Fruit fly (Drosophila melanogaster) whole organism, embryonic: ENCODE measurements around the gene Nct.

Experiments
- BEAF-32 ChIP-seq: fragments of 200-800 bp; sonication (Bioruptor generic); optimal IDR thresholded peaks from 3 replicates; lab custom pipeline; 2017; ENCODE audit warnings: missing biosample characterization, missing genetic modification characterization, mild to moderate bottlenecking, moderate library complexity, missing genetic modification reagents
- CG10267 ChIP-seq: fragments of 200-800 bp; sonication (Bioruptor generic); optimal IDR thresholded peaks from 2 replicates; lab custom pipeline; 2018; ENCODE audit warnings: missing biosample characterization, mild to moderate bottlenecking, missing genetic modification characterization, moderate library complexity
- CG10543 ChIP-seq: fragments of 200-800 bp; sonication (Bioruptor generic); optimal IDR thresholded peaks from 3 replicates; lab custom pipeline; 2017; ENCODE audit warnings: missing biosample characterization, mild to moderate bottlenecking, missing genetic modification characterization, moderate library complexity
- CG10565 ChIP-seq: fragments of 200-800 bp; sonication (Bioruptor generic); optimal IDR thresholded peaks from 3 replicates; lab custom pipeline; 2016; ENCODE audit warnings: missing biosample characterization, mild to moderate bottlenecking, missing genetic modification characterization
- CG12104 ChIP-seq: fragments of 200-800 bp; sonication (Bioruptor generic); optimal IDR thresholded peaks from 3 replicates; lab custom pipeline; 2016; ENCODE audit warnings: missing biosample characterization, missing genetic modification characterization
- CG12391 ChIP-seq: fragments of 200-800 bp; sonication (Bioruptor generic); optimal IDR thresholded peaks from 3 replicates; lab custom pipeline; 2018; ENCODE audit warnings: missing biosample characterization, mild to moderate bottlenecking, missing genetic modification characterization, moderate library complexity
- CG13287 ChIP-seq: fragments of 200-800 bp; sonication (Bioruptor generic); IDR thresholded peaks from 2 replicates; pipeline ENCODE4 v1.3.6; 2022; ENCODE audit warnings: missing biosample characterization, missing genetic modification characterization; ENCODE audit not compliant: partially characterized antibody
- CG14710 ChIP-seq: fragments of 200-800 bp; sonication (Bioruptor generic); optimal IDR thresholded peaks from 3 replicates; lab custom pipeline; 2019; ENCODE audit warnings: missing biosample characterization, mild to moderate bottlenecking, missing genetic modification characterization, moderate library complexity
- CG15514 ChIP-seq: fragments of 200-800 bp; sonication (Bioruptor generic); optimal IDR thresholded peaks from 3 replicates; lab custom pipeline; 2017; ENCODE audit warnings: missing biosample characterization, missing genetic modification characterization, mild to moderate bottlenecking, moderate library complexity, missing genetic modification reagents
- CG16813 ChIP-seq: fragments of 200-800 bp; sonication (Bioruptor generic); IDR thresholded peaks from 3 replicates; pipeline ENCODE4 v1.3.6; 2022; ENCODE audit warnings: missing biosample characterization, missing genetic modification characterization; ENCODE audit not compliant: partially characterized antibody
- CG17829 ChIP-seq: fragments of 200-800 bp; optimal IDR thresholded peaks from 2 replicates; lab custom pipeline; 2019; ENCODE audit warnings: missing biosample characterization, mild to moderate bottlenecking, missing genetic modification characterization, moderate library complexity
- CG2116 ChIP-seq: fragments of 200-800 bp; sonication (Bioruptor generic); optimal IDR thresholded peaks from 3 replicates; lab custom pipeline; 2018; ENCODE audit warnings: missing biosample characterization, mild to moderate bottlenecking, missing genetic modification characterization
- CG2120 ChIP-seq: fragments of 200-800 bp; sonication (Bioruptor generic); optimal IDR thresholded peaks from 3 replicates; lab custom pipeline; 2016; ENCODE audit warnings: missing biosample characterization, missing genetic modification characterization
- CG2889 ChIP-seq: fragments of 200-800 bp; sonication (Bioruptor generic); IDR thresholded peaks from 3 replicates; pipeline ENCODE4 v1.3.6; 2022; ENCODE audit warnings: missing biosample characterization, missing genetic modification characterization
- CG30403 ChIP-seq: fragments of 200-800 bp; sonication (Bioruptor generic); optimal IDR thresholded peaks from 3 replicates; lab custom pipeline; 2016; ENCODE audit warnings: missing biosample characterization, missing genetic modification characterization
- CG3163 ChIP-seq: fragments of 200-800 bp; sonication (Bioruptor generic); optimal IDR thresholded peaks from 3 replicates; lab custom pipeline; 2016; ENCODE audit warnings: missing biosample characterization, missing genetic modification characterization
- CG32772 ChIP-seq: fragments of 200-800 bp; sonication (Bioruptor generic); IDR thresholded peaks from 2 replicates; pipeline ENCODE4 v1.3.6; 2022; ENCODE audit warnings: missing biosample characterization, missing genetic modification characterization
- CG33213 ChIP-seq: fragments of 200-800 bp; sonication (Bioruptor generic); optimal IDR thresholded peaks from 3 replicates; lab custom pipeline; 2016; ENCODE audit warnings: missing biosample characterization, missing genetic modification characterization
- CG34224 ChIP-seq: fragments of 200-800 bp; sonication (Bioruptor generic); IDR thresholded peaks from 3 replicates; pipeline ENCODE4 v1.3.6; 2022; ENCODE audit warnings: missing biosample characterization, missing genetic modification characterization; ENCODE audit not compliant: partially characterized antibody
- CG3847 ChIP-seq: fragments of 200-800 bp; sonication (Bioruptor generic); IDR thresholded peaks from 2 replicates; pipeline ENCODE4 v1.3.6; 2022; ENCODE audit warnings: missing biosample characterization, missing genetic modification characterization
- CG4617 ChIP-seq: fragments of 200-800 bp; sonication (Bioruptor generic); optimal IDR thresholded peaks from 3 replicates; lab custom pipeline; 2016; ENCODE audit warnings: missing biosample characterization, missing genetic modification characterization, borderline replicate concordance
- CG9797 ChIP-seq: fragments of 200-800 bp; sonication (Bioruptor generic); optimal IDR thresholded peaks from 3 replicates; lab custom pipeline; 2018; ENCODE audit warnings: missing biosample characterization, mild to moderate bottlenecking, missing genetic modification characterization
- CHES-1-like ChIP-seq: fragments of 200-800 bp; sonication (Bioruptor generic); optimal IDR thresholded peaks from 2 replicates; lab custom pipeline; 2016; ENCODE audit warnings: missing biosample characterization, missing genetic modification characterization
- Dip3 ChIP-seq: fragments of 200-800 bp; sonication (Bioruptor generic); optimal IDR thresholded peaks from 3 replicates; lab custom pipeline; 2016; ENCODE audit warnings: missing biosample characterization, missing genetic modification characterization
- Dll ChIP-seq: fragments of 200-800 bp; sonication (Bioruptor generic); IDR thresholded peaks from 4 replicates; pipeline ENCODE4 v1.3.6; 2022; ENCODE audit warnings: missing biosample characterization, missing genetic modification characterization; ENCODE audit not compliant: partially characterized antibody
- Dp ChIP-seq: fragments of 200-800 bp; sonication (Bioruptor generic); optimal IDR thresholded peaks from 2 replicates; lab custom pipeline; 2018; ENCODE audit warnings: missing biosample characterization, mild to moderate bottlenecking, missing genetic modification characterization, moderate library complexity
- E2f2 ChIP-seq: fragments of 200-800 bp; sonication (Bioruptor generic); IDR thresholded peaks from 2 replicates; pipeline ENCODE4 v1.3.6; 2022; ENCODE audit warnings: missing biosample characterization, missing genetic modification characterization
- HLH4C ChIP-seq: fragments of 200-800 bp; sonication (Bioruptor generic); IDR thresholded peaks from 3 replicates; pipeline ENCODE4 v1.3.6; 2022; ENCODE audit warnings: missing biosample characterization, missing genetic modification characterization; ENCODE audit not compliant: partially characterized antibody
- HmgD ChIP-seq: fragments of 200-800 bp; sonication (Bioruptor generic); optimal IDR thresholded peaks from 3 replicates; lab custom pipeline; 2016; ENCODE audit warnings: missing biosample characterization, missing genetic modification characterization
- MBD-R2 ChIP-seq: fragments of 200-800 bp; sonication (Bioruptor generic); IDR thresholded peaks from 2 replicates; pipeline ENCODE4 v1.3.6; 2022; ENCODE audit warnings: missing biosample characterization, missing genetic modification characterization
- MESR4 ChIP-seq: fragments of 200-800 bp; sonication (Bioruptor generic); optimal IDR thresholded peaks from 2 replicates; lab custom pipeline; 2018; ENCODE audit warnings: missing biosample characterization, mild to moderate bottlenecking, missing genetic modification characterization, moderate library complexity
- NFAT ChIP-seq: fragments of 200-800 bp; sonication (Bioruptor generic); IDR thresholded peaks from 2 replicates; pipeline ENCODE4 v1.3.6; 2022; ENCODE audit warnings: missing biosample characterization, missing genetic modification characterization
- Scr ChIP-seq: fragments of 200-800 bp; sonication (Bioruptor generic); IDR thresholded peaks from 2 replicates; pipeline ENCODE4 v1.3.6; 2022; ENCODE audit warnings: missing biosample characterization, missing genetic modification characterization; ENCODE audit not compliant: partially characterized antibody
- Stat92E ChIP-seq, 3 experiments: fragments of >200 bp in 2 of 3; fragments of 200-800 bp in 1 of 3; sonication (Bioruptor generic) in 1 of 3; optimal IDR thresholded peaks; 2 replicates each; lab custom pipeline; 2017 to 2019; ENCODE audit warnings: missing biosample characterization in 3 of 3, missing genetic modification characterization in 3 of 3, mild to moderate bottlenecking in 1 of 3, moderate library complexity in 1 of 3
- YL-1 ChIP-seq: fragments of 200-800 bp; sonication (Bioruptor generic); optimal IDR thresholded peaks from 3 replicates; lab custom pipeline; 2017; ENCODE audit warnings: missing biosample characterization, mild to moderate bottlenecking, missing genetic modification characterization
- amos ChIP-seq: fragments of 200-800 bp; sonication (Bioruptor generic); IDR thresholded peaks from 2 replicates; pipeline ENCODE4 v1.3.6; 2022; ENCODE audit warnings: missing biosample characterization, missing genetic modification characterization; ENCODE audit not compliant: partially characterized antibody
- bab2 ChIP-seq: fragments of 200-800 bp; sonication (Bioruptor generic); optimal IDR thresholded peaks from 2 replicates; lab custom pipeline; 2016; ENCODE audit warnings: missing biosample characterization, missing genetic modification characterization
- bbx ChIP-seq: fragments of 200-800 bp; sonication (Bioruptor generic); IDR thresholded peaks from 2 replicates; pipeline ENCODE4 v1.3.6; 2022; ENCODE audit warnings: missing biosample characterization, missing genetic modification characterization; ENCODE audit not compliant: partially characterized antibody
- chif ChIP-seq, 2 experiments: fragments of 200-800 bp; sonication (Bioruptor generic); optimal IDR thresholded peaks; 3 replicates each; lab custom pipeline; 2016; ENCODE audit warnings: missing biosample characterization in 2 of 2, missing genetic modification characterization in 2 of 2
- dpn ChIP-seq, 2 experiments: fragments of 200-800 bp; sonication (Bioruptor generic); optimal IDR thresholded peaks; 3 replicates each; lab custom pipeline; 2016; ENCODE audit warnings: missing biosample characterization in 2 of 2, missing genetic modification characterization in 2 of 2
- ftz-f1 ChIP-seq: fragments of 200-800 bp; sonication (Bioruptor generic); optimal IDR thresholded peaks from 2 replicates; lab custom pipeline; 2016; ENCODE audit warnings: missing biosample characterization, missing genetic modification characterization
- gfzf ChIP-seq: fragments of 200-800 bp; sonication (Bioruptor generic); optimal IDR thresholded peaks from 2 replicates; lab custom pipeline; 2016; ENCODE audit warnings: missing biosample characterization, mild to moderate bottlenecking, missing genetic modification characterization, moderate library complexity
- hbn ChIP-seq: fragments of 200-800 bp; sonication (Bioruptor generic); IDR thresholded peaks from 2 replicates; pipeline ENCODE4 v1.3.6; 2022; ENCODE audit warnings: missing biosample characterization, missing genetic modification characterization; ENCODE audit not compliant: partially characterized antibody
- kay ChIP-seq: fragments of 200-800 bp; sonication (Bioruptor generic); optimal IDR thresholded peaks from 2 replicates; lab custom pipeline; 2016; ENCODE audit warnings: missing biosample characterization, missing genetic modification characterization
- lab ChIP-seq: fragments of 200-800 bp; sonication (Bioruptor generic); optimal IDR thresholded peaks from 3 replicates; lab custom pipeline; 2017; ENCODE audit warnings: missing biosample characterization, missing genetic modification characterization, mild to moderate bottlenecking, moderate library complexity, missing genetic modification reagents
- pho ChIP-seq: fragments of 200-800 bp; sonication (Bioruptor generic); optimal IDR thresholded peaks from 2 replicates; lab custom pipeline; 2016; ENCODE audit warnings: missing biosample characterization, missing genetic modification characterization
- pzg ChIP-seq: fragments of 200-800 bp; sonication (Bioruptor generic); optimal IDR thresholded peaks from 3 replicates; lab custom pipeline; 2018; ENCODE audit warnings: missing biosample characterization, mild to moderate bottlenecking, missing genetic modification characterization, moderate library complexity
- schlank ChIP-seq: fragments of 200-800 bp; sonication (Bioruptor generic); optimal IDR thresholded peaks from 2 replicates; lab custom pipeline; 2018; ENCODE audit warnings: missing biosample characterization, mild to moderate bottlenecking, missing genetic modification characterization
- trem ChIP-seq: fragments of 200-800 bp; optimal IDR thresholded peaks from 3 replicates; lab custom pipeline; 2019; ENCODE audit warnings: missing biosample characterization, mild to moderate bottlenecking, missing genetic modification characterization, moderate library complexity

The Nct gene

dm6 chr3R:24851429-24851828 is at the start of gene Nct:
TSS of gene Nct (plus strand) at chr3R:24851601.
- peak; percentile 75 for TF ChIP-seq gfzf (GFP tag; lab: Kevin White, UChicago)
- 0 out of 2 replicates have a peak, but pooled peaks have one; percentile 11 for TF ChIP-seq bbx
- peak; percentile 68 for TF ChIP-seq MESR4
- peak; percentile 72 for TF ChIP-seq CG9797 (GFP tag; lab: Kevin White, UChicago)
- TF ChIP-seq Scr (GFP tag; lab: Robert Waterston, UW): peak; percentile 25; the same call in 1 of the 2 replicates
- peak; percentile 60 for TF ChIP-seq Dp (GFP tag; lab: Kevin White, UChicago)
- TF ChIP-seq MBD-R2 (GFP tag; lab: Robert Waterston, UW): peak; percentile 71; the same call in 1 of the 2 replicates
- peak; percentile 17 for TF ChIP-seq CG10267
- TF ChIP-seq trem (tag; lab: Kevin White, UChicago): peak; percentile 18
- TF ChIP-seq CG14710 (tag; lab: Kevin White, UChicago): peak; percentile 38
- TF ChIP-seq dpn (GFP tag; optimal IDR thresholded peaks at IDR 0.05; lab: Kevin White, UChicago): no peak
- TF ChIP-seq kay: peak; percentile 1
- TF ChIP-seq Dll (GFP tag; lab: Robert Waterston, UW): 0 out of 4 replicates have a peak, but pooled peaks have one; percentile 15
- TF ChIP-seq ftz-f1 (GFP tag; lab: Kevin White, UChicago): peak; percentile 0
- TF ChIP-seq CG33213: no peak
- peak; percentile 72 for TF ChIP-seq E2f2
- no peak for TF ChIP-seq HmgD (GFP tag; lab: Kevin White, UChicago)
- peak; percentile 43 for TF ChIP-seq YL-1 (GFP tag; lab: Kevin White, UChicago)
- TF ChIP-seq CG13287 (GFP tag; lab: Robert Waterston, UW): peak; percentile 35; the same call in 1 of the 2 replicates
- peak; percentile 51 for TF ChIP-seq CG4617
- TF ChIP-seq CG2116: peak; percentile 7
- peak in 1 of 3 experiments; percentile 22 for TF ChIP-seq Stat92E (GFP tag; optimal IDR thresholded peaks at IDR 0.05; lab: Kevin White, UChicago)
- TF ChIP-seq bab2 (GFP tag; lab: Kevin White, UChicago): no peak
- TF ChIP-seq CG17829: peak; percentile 1
- TF ChIP-seq lab (GFP tag; lab: Kevin White, UChicago): no peak
- peak; percentile 53 for TF ChIP-seq pzg (GFP tag; lab: Kevin White, UChicago)
- no peak for TF ChIP-seq hbn (GFP tag; lab: Robert Waterston, UW)

- TF ChIP-seq Dip3 (GFP tag; lab: Kevin White, UChicago) (no peak), CG2120 (peak; percentile 13), chif (GFP tag; optimal IDR thresholded peaks at IDR 0.05; lab: Kevin White, UChicago) (no peak), CG34224 (GFP tag; lab: Robert Waterston, UW) (peak; percentile 89), CG10565 (no peak), amos (GFP tag; lab: Robert Waterston, UW) (peak; percentile 89), CG30403 (peak; percentile 17), NFAT (GFP tag; lab: Robert Waterston, UW) (no peak), CG15514 (GFP tag; lab: Kevin White, UChicago) (peak; percentile 77), BEAF-32 (GFP tag; lab: Kevin White, UChicago) (peak; percentile 76), CG32772 (GFP tag; lab: Robert Waterston, UW) (no peak), CG12104 (GFP tag; lab: Kevin White, UChicago) (no peak), CG10543 (GFP tag; lab: Kevin White, UChicago) (no peak), CG3847 (GFP tag; lab: Robert Waterston, UW) (no peak), gfzf (GFP tag; lab: Kevin White, UChicago) (peak; percentile 27), pho (GFP tag; lab: Kevin White, UChicago) (no peak), CG16813 (GFP tag; lab: Robert Waterston, UW) (peak; percentile 73), CG2889 (GFP tag; lab: Robert Waterston, UW) (no peak), CHES-1-like (GFP tag; lab: Kevin White, UChicago) (peak; percentile 1), CG12391 (tag; lab: Kevin White, UChicago) (no peak), CG13287 (GFP tag; lab: Robert Waterston, UW) (peak; percentile 93), CG3163 (no peak), HLH4C (peak; percentile 83), schlank (tag; lab: Kevin White, UChicago) (no peak)
These were observed 46.4 kb upstream of the Nct start, which contains the start of gene polybromo for dm6 chr3R:24805048-24805447. TSS of gene polybromo (minus strand) at chr3R:24805259.
